Fruit fly (Drosophila melanogaster): ENCODE results near the gene Ugt36A1.

Ugt36A1 gene

DNA sequence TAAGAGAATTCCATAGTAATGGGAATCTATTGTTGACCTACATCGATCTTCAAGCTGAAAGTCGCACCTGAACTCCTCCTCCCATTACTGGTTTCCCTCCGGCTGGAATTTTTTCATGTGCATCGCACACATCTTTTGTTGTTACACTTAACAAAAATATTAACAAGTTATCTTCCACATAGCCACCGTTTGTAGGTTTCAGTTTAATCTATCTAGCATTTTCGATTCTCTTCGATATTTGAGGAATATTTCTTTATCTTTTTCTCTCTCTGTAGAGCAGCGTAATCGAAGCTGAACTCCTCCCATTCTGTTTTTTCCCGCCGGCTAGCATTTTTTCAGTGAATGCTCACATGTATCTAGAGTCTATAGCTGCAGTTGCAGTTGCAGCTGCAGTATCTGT, 5.9 kb downstream of the Ugt36A1 start (continued):
- no peak for TF ChIP-seq CG32532 (GFP tag; IDR thresholded peaks at IDR 0.05)
- no peak for TF ChIP-seq Sin3A (optimal IDR thresholded peaks at IDR 0.05)
- TF ChIP-seq NC2α (GFP tag; optimal IDR thresholded peaks at IDR 0.05), result no peak
- TF ChIP-seq CG18262 (tag; optimal IDR thresholded peaks at IDR 0.05), result peak; percentile 30
- no peak for TF ChIP-seq toy (GFP tag; IDR thresholded peaks at IDR 0.05)
- no peak for TF ChIP-seq sd (tag; optimal IDR thresholded peaks at IDR 0.05)
- TF ChIP-seq br (optimal IDR thresholded peaks at IDR 0.05), result no peak
- TF ChIP-seq NfI (GFP tag; optimal IDR thresholded peaks at IDR 0.05), result no peak
- 0 out of 2 replicates have a peak, but pooled peaks have one; percentile 17 for TF ChIP-seq CG31441 (GFP tag; IDR thresholded peaks at IDR 0.05)
- TF ChIP-seq CG8765 (GFP tag; IDR thresholded peaks at IDR 0.05), result no peak

DNA sequence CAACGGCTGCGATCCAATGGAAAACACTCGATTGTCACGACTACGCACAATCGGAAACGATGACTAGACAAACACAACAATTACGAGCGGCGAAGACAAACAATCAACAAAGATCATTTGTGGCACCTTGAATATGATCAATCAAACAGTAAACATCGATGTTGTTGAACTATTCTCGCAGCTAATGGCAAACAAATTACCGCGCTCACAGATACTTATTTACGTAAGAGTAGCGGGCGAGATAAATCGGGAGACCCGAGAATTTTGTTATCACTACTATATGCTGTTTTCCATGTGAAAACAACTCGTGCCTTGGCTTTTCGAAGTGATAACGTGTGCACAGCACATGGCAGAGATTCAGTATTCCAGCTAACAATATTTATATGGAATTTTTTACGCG, 9.9 kb downstream of the Ugt36A1 start:
- TF ChIP-seq Lim3 (GFP tag; IDR thresholded peaks at IDR 0.05) (no peak), Oli (tag; optimal IDR thresholded peaks at IDR 0.05) (no peak), CG2199 (GFP tag; IDR thresholded peaks at IDR 0.05) (0 out of 3 replicates have a peak, but pooled peaks have one; percentile 51), Hr51 (GFP tag; optimal IDR thresholded peaks at IDR 0.05) (peak; percentile 16 to 89), Ets97D (GFP tag; optimal IDR thresholded peaks at IDR 0.05) (no peak), Lpt (GFP tag; optimal IDR thresholded peaks at IDR 0.05) (no peak), CG2875 (GFP tag; optimal IDR thresholded peaks at IDR 0.05) (peak; percentile 81), bsh (GFP tag; optimal IDR thresholded peaks at IDR 0.05) (peak in 1 of 2 experiments; percentile 9), Fer2 (tag; optimal IDR thresholded peaks at IDR 0.05) (no peak), CG6654 (GFP tag; optimal IDR thresholded peaks at IDR 0.05) (peak; percentile 22), CG8478 (optimal IDR thresholded peaks at IDR 0.05) (no peak), Fer1 (GFP tag; optimal IDR thresholded peaks at IDR 0.05) (peak; percentile 90), bigmax (GFP tag; optimal IDR thresholded peaks at IDR 0.05) (peak; percentile 73), eve (GFP tag; optimal IDR thresholded peaks at IDR 0.05) (peak in 1 of 2 experiments; percentile 90), CG12942 (GFP tag; optimal IDR thresholded peaks at IDR 0.05) (peak; percentile 63), CG43689 (GFP tag; IDR thresholded peaks at IDR 0.05) (peak; percentile 45; the same call in 1 of the 2 replicates), CG3163 (GFP tag; optimal IDR thresholded peaks at IDR 0.05) (peak; percentile 55), CG5953 (GFP tag; IDR thresholded peaks at IDR 0.05) (0 out of 2 replicates have a peak, but pooled peaks have one; percentile 35), CG13624 (GFP tag; optimal IDR thresholded peaks at IDR 0.05) (no peak), pho (GFP tag; optimal IDR thresholded peaks at IDR 0.05) (no peak), CG10209 (GFP tag; optimal IDR thresholded peaks at IDR 0.05) (peak; percentile 93), Antp (GFP tag; optimal IDR thresholded peaks at IDR 0.05) (peak; percentile 28), dysf (GFP tag; IDR thresholded peaks at IDR 0.05) (peak; percentile 68; the same call in 1 of the 3 replicates), CG7357 (GFP tag; IDR thresholded peaks at IDR 0.05) (0 out of 3 replicates have a peak, but pooled peaks have one; percentile 14), Sox100B (GFP tag; optimal IDR thresholded peaks at IDR 0.05) (peak; percentile 86), MESR4 (GFP tag; optimal IDR thresholded peaks at IDR 0.05) (peak; percentile 57), CG8089 (GFP tag; optimal IDR thresholded peaks at IDR 0.05) (peak; percentile 93), Chrac-16 (GFP tag; optimal IDR thresholded peaks at IDR 0.05) (peak; percentile 46), CG34422 (GFP tag; IDR thresholded peaks at IDR 0.05) (no peak; the same call in 2 of the 3 replicates), CG14710 (tag; optimal IDR thresholded peaks at IDR 0.05) (peak; percentile 91), CG33557 (GFP tag; optimal IDR thresholded peaks at IDR 0.05) (peak; percentile 95), ham (GFP tag; IDR thresholded peaks at IDR 0.05) (no peak), bbx (GFP tag; IDR thresholded peaks at IDR 0.05; ENCODE audit: partially characterized antibody) (no peak), zfh1 (GFP tag; IDR thresholded peaks at IDR 0.05) (peak; percentile 88), sima (GFP tag; optimal IDR thresholded peaks at IDR 0.05) (no peak), Dll (GFP tag; IDR thresholded peaks at IDR 0.05; ENCODE audit: partially characterized antibody) (no peak), CG1602 (GFP tag; optimal IDR thresholded peaks at IDR 0.05) (peak; percentile 64), CG11504 (tag; optimal IDR thresholded peaks at IDR 0.05) (no peak), CG13296 (GFP tag; optimal IDR thresholded peaks at IDR 0.05) (peak; percentile 88), CG6175 (GFP tag; IDR thresholded peaks at IDR 0.05) (no peak; the same call in 2 of the 3 replicates), lola (GFP tag; optimal IDR thresholded peaks at IDR 0.05) (peak in 1 of 3 experiments; percentile 88)
